Worm (Caenorhabditis elegans) whole organism, L2 larva: ENCODE results near the gene nhr-193.

Experiments used
- C34F6.9 ChIP-seq: fragments of 150-350 bp; optimal IDR thresholded peaks from 2 replicates; lab custom pipeline; 2014; ENCODE audit warnings: missing biosample characterization, missing genetic modification characterization
- F13H6.1 ChIP-seq: sonication (generic microtip); optimal IDR thresholded peaks from 2 replicates; lab custom pipeline; 2016; ENCODE audit warnings: missing genetic modification characterization, missing compliant biosample characterization
- R02D3.7 ChIP-seq: fragments of 150-350 bp; optimal IDR thresholded peaks from 2 replicates; lab custom pipeline; 2014; ENCODE audit warnings: missing biosample characterization, missing genetic modification characterization
- Y55F3AM.14 ChIP-seq: fragments of 200-800 bp; sonication (Bioruptor generic); optimal IDR thresholded peaks from 2 replicates; lab custom pipeline; 2018; ENCODE audit warnings: mild to moderate bottlenecking, missing genetic modification characterization, missing compliant biosample characterization
- ZK546.5 ChIP-seq: sonication (generic microtip); optimal IDR thresholded peaks from 2 replicates; lab custom pipeline; 2017; ENCODE audit warnings: missing biosample characterization, missing genetic modification characterization
- alr-1 ChIP-seq: fragments of 150-350 bp; optimal IDR thresholded peaks from 2 replicates; lab custom pipeline; 2014; ENCODE audit warnings: missing biosample characterization, missing genetic modification characterization
- aly-2 ChIP-seq: fragments of 150-350 bp; optimal IDR thresholded peaks from 2 replicates; lab custom pipeline; 2014; ENCODE audit warnings: missing biosample characterization, missing genetic modification characterization
- ama-1 ChIP-seq: fragments of 150-350 bp; optimal IDR thresholded peaks from 2 replicates; lab custom pipeline; 2018; ENCODE audit warnings: inconsistent platforms
- blmp-1 ChIP-seq: sonication (generic microtip); optimal IDR thresholded peaks from 2 replicates; lab custom pipeline; 2017; ENCODE audit warnings: missing genetic modification characterization, mild to moderate bottlenecking, missing compliant biosample characterization, antibody characterized with exemption, moderate library complexity; ENCODE audit not compliant: insufficient read depth
- ceh-16 ChIP-seq: fragments of 150-350 bp; optimal IDR thresholded peaks from 2 replicates; lab custom pipeline; 2014; ENCODE audit warnings: missing biosample characterization, missing genetic modification characterization
- dmd-4 ChIP-seq: sonication (generic microtip); optimal IDR thresholded peaks from 2 replicates; lab custom pipeline; 2017; ENCODE audit warnings: missing biosample characterization, missing genetic modification characterization
- egl-27 ChIP-seq: sonication (generic microtip); optimal IDR thresholded peaks from 3 replicates; lab custom pipeline; 2017; ENCODE audit warnings: missing biosample characterization, missing genetic modification reagents, missing genetic modification characterization
- fos-1 ChIP-seq: fragments of 150-350 bp; optimal IDR thresholded peaks from 2 replicates; lab custom pipeline; 2014; ENCODE audit warnings: missing biosample characterization, missing genetic modification characterization
- gmeb-1 ChIP-seq: fragments of 150-350 bp; optimal IDR thresholded peaks from 2 replicates; lab custom pipeline; 2014; ENCODE audit warnings: missing biosample characterization, missing genetic modification characterization
- lin-11 ChIP-seq: fragments of 150-350 bp; sonication (generic microtip); optimal IDR thresholded peaks from 2 replicates; lab custom pipeline; 2014; ENCODE audit warnings: missing biosample characterization, missing genetic modification characterization, inconsistent platforms, mixed read lengths
- lin-13 ChIP-seq: fragments of 150-350 bp; optimal IDR thresholded peaks from 2 replicates; lab custom pipeline; 2014; ENCODE audit warnings: missing biosample characterization, missing genetic modification reagents, missing genetic modification characterization
- lin-39 ChIP-seq: fragments of 150-350 bp; optimal IDR thresholded peaks from 2 replicates; lab custom pipeline; 2014; ENCODE audit warnings: missing biosample characterization, missing genetic modification reagents, missing genetic modification characterization
- lsy-2 ChIP-seq, 2 experiments: fragments of 150-350 bp in 1 of 2; sonication (generic microtip) in 1 of 2; optimal IDR thresholded peaks; 2 replicates each; lab custom pipeline; 2014 to 2017; ENCODE audit warnings: missing biosample characterization in 2 of 2, missing genetic modification characterization in 2 of 2
- mab-5 ChIP-seq: fragments of 150-350 bp; optimal IDR thresholded peaks from 2 replicates; lab custom pipeline; 2014; ENCODE audit warnings: missing biosample characterization, missing genetic modification characterization
- mbf-1 ChIP-seq: sonication (generic microtip); optimal IDR thresholded peaks from 2 replicates; lab custom pipeline; 2017; ENCODE audit warnings: missing biosample characterization, missing genetic modification characterization
- mdl-1 ChIP-seq, 2 experiments: fragments of 150-350 bp in 1 of 2; sonication (generic microtip) in 1 of 2; optimal IDR thresholded peaks; 2 replicates each; lab custom pipeline; 2017; ENCODE audit warnings: missing biosample characterization in 2 of 2, missing genetic modification characterization in 2 of 2
- nhr-10 ChIP-seq: sonication (generic microtip); optimal IDR thresholded peaks from 2 replicates; lab custom pipeline; 2017; ENCODE audit warnings: missing biosample characterization, missing genetic modification characterization
- nhr-11 ChIP-seq: fragments of 150-350 bp; optimal IDR thresholded peaks from 2 replicates; lab custom pipeline; 2014; ENCODE audit warnings: missing biosample characterization, missing genetic modification characterization
- nhr-12 ChIP-seq: fragments of 150-350 bp; optimal IDR thresholded peaks from 2 replicates; lab custom pipeline; 2014; ENCODE audit warnings: missing biosample characterization, missing genetic modification characterization
- nhr-129 ChIP-seq: fragments of 150-350 bp; optimal IDR thresholded peaks from 2 replicates; lab custom pipeline; 2014; ENCODE audit warnings: missing biosample characterization, missing genetic modification characterization
- nhr-21 ChIP-seq: fragments of 150-350 bp; optimal IDR thresholded peaks from 2 replicates; lab custom pipeline; 2014; ENCODE audit warnings: missing biosample characterization, missing genetic modification characterization
- nhr-23 ChIP-seq: fragments of 150-350 bp; optimal IDR thresholded peaks from 2 replicates; lab custom pipeline; 2014; ENCODE audit warnings: missing biosample characterization, missing genetic modification reagents, missing genetic modification characterization
- nhr-237 ChIP-seq: fragments of 150-350 bp; optimal IDR thresholded peaks from 2 replicates; lab custom pipeline; 2014; ENCODE audit warnings: missing biosample characterization, missing genetic modification characterization
- nhr-25 ChIP-seq: fragments of 150-350 bp; sonication (generic microtip); optimal IDR thresholded peaks from 3 replicates; lab custom pipeline; 2014; ENCODE audit warnings: missing biosample characterization, missing genetic modification characterization
- nhr-77 ChIP-seq: fragments of 150-350 bp; optimal IDR thresholded peaks from 2 replicates; lab custom pipeline; 2014; ENCODE audit warnings: missing biosample characterization, missing genetic modification characterization
- sem-4 ChIP-seq: fragments of 150-350 bp; optimal IDR thresholded peaks from 2 replicates; lab custom pipeline; 2014; ENCODE audit warnings: missing biosample characterization, missing genetic modification reagents, missing genetic modification characterization
- skn-1 ChIP-seq: sonication (generic microtip); optimal IDR thresholded peaks from 2 replicates; lab custom pipeline; 2017; ENCODE audit warnings: missing biosample characterization, missing genetic modification characterization
- sma-3 ChIP-seq: sonication (generic microtip); optimal IDR thresholded peaks from 2 replicates; lab custom pipeline; 2016; ENCODE audit warnings: missing genetic modification reagents, missing genetic modification characterization, missing compliant biosample characterization
- sma-9 ChIP-seq, 2 experiments: fragments of 150-350 bp in 1 of 2; sonication (generic microtip) in 1 of 2; optimal IDR thresholded peaks; 2 replicates each; lab custom pipeline; 2014 to 2016; ENCODE audit warnings: missing genetic modification characterization in 2 of 2, mild to moderate bottlenecking in 1 of 2, missing biosample characterization in 1 of 2, missing compliant biosample characterization in 1 of 2, missing genetic modification reagents in 1 of 2, moderate library complexity in 1 of 2
- snpc-4 ChIP-seq: fragments of 150-350 bp; optimal IDR thresholded peaks from 2 replicates; lab custom pipeline; 2014; ENCODE audit warnings: missing biosample characterization, missing genetic modification characterization
- unc-55 ChIP-seq: fragments of 150-350 bp; sonication (generic microtip); optimal IDR thresholded peaks from 3 replicates; lab custom pipeline; 2014; ENCODE audit warnings: missing biosample characterization, missing genetic modification reagents, missing genetic modification characterization
- unc-62 ChIP-seq: fragments of 150-350 bp; optimal IDR thresholded peaks from 2 replicates; lab custom pipeline; 2014; ENCODE audit warnings: missing biosample characterization, missing genetic modification reagents, missing genetic modification characterization
- zag-1 ChIP-seq: fragments of 150-350 bp; optimal IDR thresholded peaks from 2 replicates; lab custom pipeline; 2014; ENCODE audit warnings: missing biosample characterization, missing genetic modification characterization
- ztf-1 ChIP-seq: fragments of 200-800 bp; sonication (Bioruptor generic); conservative IDR thresholded peaks from 2 replicates; pipeline ENCODE4 v1.3.6; 2022; ENCODE audit warnings: missing genetic modification characterization, missing compliant biosample characterization
- ztf-11 ChIP-seq: sonication (generic microtip); optimal IDR thresholded peaks from 2 replicates; lab custom pipeline; 2017; ENCODE audit warnings: missing biosample characterization, missing genetic modification characterization
- ztf-4 ChIP-seq: fragments of 150-350 bp; optimal IDR thresholded peaks from 2 replicates; lab custom pipeline; 2014; ENCODE audit warnings: missing biosample characterization, missing genetic modification characterization

nhr-193 gene

DNA sequence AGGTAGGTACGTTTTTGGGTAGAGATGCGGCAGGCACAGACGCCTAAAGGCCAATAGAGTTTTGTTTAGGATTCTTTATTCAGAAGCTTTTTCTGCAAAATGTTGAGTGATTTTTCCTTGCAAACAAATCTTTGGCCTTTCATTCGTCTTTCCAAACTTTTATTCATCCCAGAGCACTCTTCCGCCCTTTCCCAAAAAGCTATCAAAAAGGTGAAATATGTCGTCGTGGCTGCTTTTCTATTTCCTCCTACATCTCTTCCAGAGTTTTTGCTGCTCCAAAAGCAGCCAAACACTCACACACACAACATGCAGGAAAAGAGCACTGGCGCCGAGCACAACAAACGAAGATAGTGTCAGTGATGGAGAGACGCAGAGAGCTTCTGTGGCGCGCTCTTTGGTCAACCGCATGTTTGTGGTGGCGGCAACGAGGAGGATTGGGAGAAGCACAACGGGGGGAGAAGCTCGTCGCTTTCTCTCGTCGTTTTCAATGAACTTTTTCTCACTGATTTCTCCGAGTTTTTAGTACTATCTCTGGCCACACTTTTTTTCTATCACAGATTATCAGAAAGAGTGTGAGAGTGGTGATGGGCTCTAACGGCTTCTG is 8.8 kb downstream of the nhr-193 start (continued):
- TF ChIP-seq nhr-25 (tag; lab: Kevin White, UChicago) = no peak
- peak; percentile 52 for TF ChIP-seq fos-1 (tag; lab: Kevin White, UChicago)
- peak in 1 of 2 experiments; percentile 43 for TF ChIP-seq mdl-1 (tag; optimal IDR thresholded peaks at IDR 0.05; lab: Kevin White, UChicago)
- TF ChIP-seq F13H6.1 (tag; lab: Kevin White, UChicago) = peak; percentile 71
- no peak for TF ChIP-seq nhr-21 (tag; lab: Kevin White, UChicago)

DNA sequence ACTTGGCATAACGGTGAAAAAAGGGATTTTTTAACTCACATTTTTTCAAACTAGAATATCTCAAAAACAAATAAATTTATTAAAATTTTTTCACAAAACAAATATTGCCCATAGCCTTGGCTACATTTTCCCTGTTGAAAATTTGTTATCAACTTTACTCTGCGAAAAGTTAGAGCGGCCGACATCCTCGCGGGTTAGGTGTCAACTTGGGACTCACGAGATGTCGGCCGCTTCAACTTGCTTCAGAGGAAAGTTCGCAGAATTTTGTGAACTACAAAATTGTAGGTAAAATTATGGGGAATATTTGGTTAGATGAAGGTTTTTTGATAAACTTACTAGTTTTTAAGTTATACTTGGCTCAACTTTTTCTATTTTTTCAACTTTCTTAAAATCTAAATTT is 9.6 kb downstream of the nhr-193 start:
- peak; percentile 88 for TF ChIP-seq snpc-4 (tag; lab: Kevin White, UChicago)
- TF ChIP-seq ztf-1 (GFP tag; lab: Robert Waterston, UW) = no peak

DNA sequence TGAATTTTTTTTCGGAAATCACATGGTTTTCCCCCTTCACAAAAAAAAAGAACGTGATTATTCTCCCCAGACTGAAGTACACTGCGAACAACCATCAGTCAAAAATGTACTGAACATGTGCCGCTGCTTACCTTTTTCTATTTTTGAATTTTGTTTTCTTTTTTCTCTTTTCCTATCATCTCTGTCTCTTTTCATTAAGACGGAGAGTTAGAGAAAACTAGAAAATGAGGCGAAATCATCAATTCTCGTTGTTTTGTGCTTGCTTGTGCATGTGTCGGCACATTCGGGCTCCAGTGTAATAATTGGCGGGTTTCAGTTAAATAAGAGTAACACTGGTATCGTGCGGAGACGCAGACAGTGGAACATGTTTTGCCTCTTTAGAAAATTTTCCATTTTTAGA is 10.2 kb downstream of the nhr-193 start:
- TF ChIP-seq sma-3 (GFP tag; lab: Kevin White, UChicago) = no peak
- TF ChIP-seq lin-11 (tag; lab: Kevin White, UChicago) = no peak
- peak; percentile 56 for TF ChIP-seq F13H6.1 (tag; lab: Kevin White, UChicago)
- peak; percentile 68 for TF ChIP-seq nhr-129 (tag; lab: Kevin White, UChicago)
- TF ChIP-seq lsy-2 (tag; optimal IDR thresholded peaks at IDR 0.05; lab: Kevin White, UChicago) = peak in 1 of 2 experiments; percentile 55
- peak; percentile 70 for TF ChIP-seq sma-9 (GFP tag; optimal IDR thresholded peaks at IDR 0.05; lab: Kevin White, UChicago)
- TF ChIP-seq sma-9 (tag; optimal IDR thresholded peaks at IDR 0.05; lab: Kevin White, UChicago) = no peak
- peak; percentile 57 for TF ChIP-seq snpc-4 (tag; lab: Kevin White, UChicago)
- peak; percentile 59 for TF ChIP-seq C34F6.9
- TF ChIP-seq mdl-1 (tag; optimal IDR thresholded peaks at IDR 0.05; lab: Kevin White, UChicago) = peak in 1 of 2 experiments; percentile 64
- TF ChIP-seq skn-1 (tag; lab: Kevin White, UChicago) = peak; percentile 34
- no peak for TF ChIP-seq nhr-77
- TF ChIP-seq gmeb-1 (tag; lab: Kevin White, UChicago) = peak; percentile 2
- TF ChIP-seq nhr-237 = no peak
- TF ChIP-seq unc-55 = peak; percentile 45

- peak; percentile 3 for TF ChIP-seq nhr-129 (tag; lab: Kevin White, UChicago)
- no peak for TF ChIP-seq nhr-11 (tag; lab: Kevin White, UChicago)
These were observed 12.6 kb downstream of the nhr-193 start for ce11 chrV:16354675-16355074.

DNA sequence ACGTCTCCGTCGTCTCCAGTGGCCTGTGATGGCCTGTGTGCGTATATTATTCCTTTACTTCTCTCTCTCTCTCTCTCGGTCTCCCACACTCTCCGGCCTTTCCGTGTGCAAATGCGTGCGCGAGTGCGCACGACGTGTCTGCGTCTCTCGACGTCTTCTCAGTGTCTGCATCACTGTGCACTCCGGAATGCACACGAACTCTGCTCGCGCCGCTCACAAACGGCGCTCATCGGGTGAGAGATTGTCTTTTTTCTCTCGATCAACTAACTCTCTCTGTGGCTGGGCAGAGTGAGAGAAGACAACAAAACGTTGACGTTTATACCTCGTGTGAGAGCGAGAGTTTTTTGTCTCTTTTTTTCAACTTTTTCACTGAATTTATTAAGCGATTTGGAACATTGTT is 13.8 kb downstream of the nhr-193 start:
- TF ChIP-seq ZK546.5 (tag; lab: Kevin White, UChicago) (peak; percentile 30), zag-1 (tag; lab: Kevin White, UChicago) (peak; percentile 80), nhr-12 (tag; lab: Kevin White, UChicago) (no peak), lin-13 (GFP tag; lab: Kevin White, UChicago) (peak; percentile 79), ztf-11 (tag; lab: Kevin White, UChicago) (no peak), nhr-21 (tag; lab: Kevin White, UChicago) (peak; percentile 89), unc-55 (peak; percentile 78), lin-39 (no peak), mbf-1 (tag; lab: Kevin White, UChicago) (no peak), dmd-4 (tag; lab: Kevin White, UChicago) (no peak), nhr-10 (no peak), lin-11 (tag; lab: Kevin White, UChicago) (peak; percentile 92), aly-2 (tag; lab: Kevin White, UChicago) (no peak), C34F6.9 (peak; percentile 95), gmeb-1 (tag; lab: Kevin White, UChicago) (peak; percentile 76), R02D3.7 (tag; lab: Kevin White, UChicago) (no peak), nhr-25 (tag; lab: Kevin White, UChicago) (peak; percentile 81), sem-4 (tag; lab: Kevin White, UChicago) (peak; percentile 75), fos-1 (tag; lab: Kevin White, UChicago) (peak; percentile 87), snpc-4 (tag; lab: Kevin White, UChicago) (peak; percentile 80), nhr-77 (no peak), nhr-237 (no peak), skn-1 (tag; lab: Kevin White, UChicago) (no peak), sma-9 (GFP tag; optimal IDR thresholded peaks at IDR 0.05; lab: Kevin White, UChicago) (peak; percentile 92), sma-9 (tag; optimal IDR thresholded peaks at IDR 0.05; lab: Kevin White, UChicago) (no peak), Y55F3AM.14 (GFP tag; lab: Kevin White, UChicago) (peak; percentile 89), alr-1 (no peak), sma-3 (GFP tag; lab: Kevin White, UChicago) (peak; percentile 87), nhr-23 (tag; lab: Kevin White, UChicago) (no peak), F13H6.1 (tag; lab: Kevin White, UChicago) (peak; percentile 93), egl-27 (peak; percentile 80), mab-5 (peak; percentile 1), ztf-4 (tag; lab: Kevin White, UChicago) (peak; percentile 57), nhr-129 (tag; lab: Kevin White, UChicago) (peak; percentile 94), blmp-1 (tag; lab: Kevin White, UChicago) (peak; percentile 79), unc-62 (GFP tag; lab: Kevin White, UChicago) (no peak), ama-1 (lab: Kevin White, UChicago) (peak; percentile 54), ceh-16 (tag; lab: Kevin White, UChicago) (peak; percentile 67)
